Fruit fly (Drosophila melanogaster) whole organism: ENCODE data around the gene xit.
A peak's percentile ranks its signal among the peaks of the same experiment; 100 is the strongest.

ENCODE experiments used
- Dll ChIP-seq: fragments of >200 bp; optimal IDR thresholded peaks from 2 replicates; lab custom pipeline; 2017
- usp ChIP-seq: fragments of >200 bp; optimal IDR thresholded peaks from 2 replicates; lab custom pipeline; 2017; ENCODE audit warnings: missing biosample characterization, missing genetic modification characterization, mixed read lengths

DNA sequence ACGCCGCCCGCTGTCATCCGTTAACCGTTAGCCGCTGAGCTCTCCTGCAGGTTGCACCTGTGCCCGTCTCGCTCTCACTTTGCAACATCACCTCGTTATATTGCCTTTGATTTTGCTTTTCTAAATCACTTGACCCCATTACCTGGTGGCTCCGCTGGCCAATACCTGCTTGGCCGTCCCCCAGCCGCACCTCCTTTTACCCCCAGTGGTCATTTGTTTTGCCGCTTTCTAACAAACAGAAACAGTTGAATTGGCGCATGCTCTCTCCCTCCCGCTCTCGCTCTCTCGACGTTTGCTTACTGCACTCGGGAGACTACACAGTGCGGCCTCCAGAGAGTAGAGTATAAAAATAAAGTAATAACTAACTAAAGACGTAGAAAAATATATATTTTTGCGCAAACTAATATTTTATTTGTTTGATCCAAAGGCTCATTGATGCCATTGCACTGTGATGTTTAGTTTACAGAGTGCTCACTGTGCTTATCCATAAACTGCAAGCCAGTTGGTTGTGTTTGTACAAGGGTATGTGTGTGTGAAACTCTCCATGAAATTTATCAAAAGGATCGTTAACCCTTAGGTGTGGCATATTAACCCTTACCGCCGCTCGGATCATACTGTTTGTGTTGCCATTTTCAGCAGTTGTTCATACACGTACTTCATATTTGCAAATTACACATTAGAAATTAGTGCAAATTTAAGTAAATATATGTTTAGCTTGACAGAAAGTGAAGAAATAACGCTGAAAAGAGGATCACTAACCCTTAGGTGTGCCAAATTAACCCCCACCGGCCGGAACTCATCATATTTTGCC is 16.1 kb upstream of the xit start:
- TF ChIP-seq usp = no peak
- peak; percentile 81 for TF ChIP-seq Dll (lab: Kevin White, UChicago)
